Worm (Caenorhabditis elegans): ENCODE results near the gene cogc-2.

DNA sequence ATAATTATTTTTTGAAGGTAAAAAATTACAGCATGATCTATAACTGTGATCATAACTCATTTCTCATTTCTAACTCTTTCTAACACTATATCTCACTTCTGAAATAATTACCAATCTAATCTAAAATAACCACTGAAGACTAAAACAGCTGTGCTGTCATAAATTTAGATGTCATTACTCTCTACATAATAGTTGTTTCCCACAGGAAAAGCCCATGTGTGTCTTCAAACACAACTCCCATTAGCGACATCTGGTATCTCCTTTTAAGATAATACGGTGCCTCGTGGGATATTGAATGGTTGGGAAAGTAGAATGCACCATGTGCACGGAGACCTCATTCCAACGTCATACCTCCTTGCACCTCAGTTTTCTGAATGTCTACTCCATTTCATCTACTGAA, 25.6 kb upstream of the cogc-2 start, which contains the start of gene Y43B11AL.1:
- TF ChIP-seq elt-2 (tag; optimal IDR thresholded peaks at IDR 0.05) (no peak), nfya-1 (tag; optimal IDR thresholded peaks at IDR 0.05) (no peak), T23F11.4 (GFP tag; optimal IDR thresholded peaks at IDR 0.05) (no peak), pqm-1 (tag; optimal IDR thresholded peaks at IDR 0.05) (no peak), pag-3 (tag; optimal IDR thresholded peaks at IDR 0.05; ENCODE audit: borderline replicate concordance) (no peak), ceh-6 (GFP tag; optimal IDR thresholded peaks at IDR 0.05) (no peak), hlh-13 (GFP tag; optimal IDR thresholded peaks at IDR 0.05) (no peak), unc-55 (GFP tag; optimal IDR thresholded peaks at IDR 0.05) (no peak), fax-1 (tag; optimal IDR thresholded peaks at IDR 0.05) (no peak), ahr-1 (tag; optimal IDR thresholded peaks at IDR 0.05) (no peak), hlh-6 (tag; optimal IDR thresholded peaks at IDR 0.05) (no peak), syd-9 (tag; optimal IDR thresholded peaks at IDR 0.05) (no peak), F13H6.1 (tag; optimal IDR thresholded peaks at IDR 0.05) (no peak)
